Fruit fly (Drosophila melanogaster) whole organism, embryonic: ENCODE results near the gene Exo70.

Experiments used
- Adf1 ChIP-seq: fragments of 200-800 bp; sonication (Bioruptor generic); IDR thresholded peaks from 2 replicates; pipeline ENCODE4 v1.3.6; 2022; ENCODE audit warnings: missing biosample characterization, missing genetic modification characterization
- CG10366 ChIP-seq: fragments of 200-800 bp; sonication (Bioruptor generic); IDR thresholded peaks from 2 replicates; pipeline ENCODE4 v1.3.6; 2022; ENCODE audit warnings: missing biosample characterization, missing genetic modification characterization
- CG12769 ChIP-seq: fragments of 200-800 bp; sonication (Bioruptor generic); optimal IDR thresholded peaks from 2 replicates; lab custom pipeline; 2019; ENCODE audit warnings: missing biosample characterization, mild to moderate bottlenecking, missing genetic modification characterization, moderate library complexity
- CG14441 ChIP-seq: fragments of 200-800 bp; sonication (Bioruptor generic); IDR thresholded peaks from 2 replicates; pipeline ENCODE4 v1.3.6; 2022; ENCODE audit warnings: missing biosample characterization, missing genetic modification characterization
- CG17361 ChIP-seq: fragments of 200-800 bp; sonication (Bioruptor generic); IDR thresholded peaks from 3 replicates; pipeline ENCODE4 v1.3.6; 2022; ENCODE audit warnings: missing biosample characterization, missing genetic modification characterization
- CG18262 ChIP-seq: fragments of 200-800 bp; optimal IDR thresholded peaks from 3 replicates; lab custom pipeline; 2019; ENCODE audit warnings: missing biosample characterization, mild to moderate bottlenecking, missing genetic modification characterization, moderate library complexity
- CG18476 ChIP-seq: fragments of 200-800 bp; sonication (Bioruptor generic); optimal IDR thresholded peaks from 2 replicates; lab custom pipeline; 2016; ENCODE audit warnings: missing biosample characterization, mild to moderate bottlenecking, missing genetic modification characterization
- CG18599 ChIP-seq: fragments of 200-800 bp; sonication (Bioruptor generic); optimal IDR thresholded peaks from 3 replicates; lab custom pipeline; 2017; ENCODE audit warnings: missing biosample characterization, missing genetic modification characterization, mild to moderate bottlenecking, moderate library complexity, missing genetic modification reagents
- CG2199 ChIP-seq: fragments of 200-800 bp; sonication (Bioruptor generic); IDR thresholded peaks from 3 replicates; pipeline ENCODE4 v1.3.6; 2022; ENCODE audit warnings: missing biosample characterization, missing genetic modification characterization
- CG32767 ChIP-seq: fragments of 200-800 bp; sonication (Bioruptor generic); IDR thresholded peaks from 2 replicates; pipeline ENCODE4 v1.3.6; 2022; ENCODE audit warnings: missing biosample characterization, missing genetic modification characterization
- CG3726 ChIP-seq: fragments of 200-800 bp; sonication (Bioruptor generic); IDR thresholded peaks from 3 replicates; pipeline ENCODE4, ENCODE4 v1.3.6; 2022; ENCODE audit warnings: missing biosample characterization, missing genetic modification characterization
- CG4360 ChIP-seq: fragments of 200-800 bp; sonication (Bioruptor generic); IDR thresholded peaks from 2 replicates; pipeline ENCODE4 v1.3.6; 2022; ENCODE audit warnings: missing biosample characterization, missing genetic modification characterization
- CG7745 ChIP-seq: fragments of 200-800 bp; sonication (Bioruptor generic); optimal IDR thresholded peaks from 2 replicates; lab custom pipeline; 2018; ENCODE audit warnings: missing biosample characterization, mild to moderate bottlenecking, missing genetic modification characterization, moderate library complexity
- CG7839 ChIP-seq: fragments of 200-800 bp; sonication (Bioruptor generic); optimal IDR thresholded peaks from 3 replicates; lab custom pipeline; 2018; ENCODE audit warnings: missing biosample characterization, mild to moderate bottlenecking, missing genetic modification characterization, moderate library complexity
- CG9215 ChIP-seq: fragments of 200-800 bp; sonication (Bioruptor generic); IDR thresholded peaks from 2 replicates; pipeline ENCODE4 v1.3.6; 2022; ENCODE audit warnings: missing biosample characterization, missing genetic modification characterization
- CkIIα-i1 ChIP-seq: fragments of 200-800 bp; sonication (Bioruptor generic); IDR thresholded peaks from 2 replicates; pipeline ENCODE4 v1.3.6; 2022; ENCODE audit warnings: missing biosample characterization, missing genetic modification characterization
- D19B ChIP-seq: fragments of 200-800 bp; sonication (Bioruptor generic); optimal IDR thresholded peaks from 2 replicates; lab custom pipeline; 2017; ENCODE audit warnings: missing biosample characterization, mild to moderate bottlenecking, missing genetic modification characterization
- Deaf1 ChIP-seq: fragments of 200-800 bp; optimal IDR thresholded peaks from 3 replicates; lab custom pipeline; 2019; ENCODE audit warnings: missing biosample characterization, mild to moderate bottlenecking, missing genetic modification characterization, moderate library complexity
- Hey ChIP-seq: fragments of 200-800 bp; sonication (Bioruptor generic); optimal IDR thresholded peaks from 3 replicates; lab custom pipeline; 2018; ENCODE audit warnings: missing biosample characterization, mild to moderate bottlenecking, missing genetic modification characterization
- Kr ChIP-seq: fragments of 200-800 bp; sonication (Bioruptor generic); optimal IDR thresholded peaks from 2 replicates; lab custom pipeline; 2017; ENCODE audit warnings: missing biosample characterization, mild to moderate bottlenecking, missing genetic modification characterization
- MBD-R2 ChIP-seq: fragments of 200-800 bp; sonication (Bioruptor generic); IDR thresholded peaks from 2 replicates; pipeline ENCODE4 v1.3.6; 2022; ENCODE audit warnings: missing biosample characterization, missing genetic modification characterization
- Max ChIP-seq: fragments of 200-800 bp; sonication (Bioruptor generic); optimal IDR thresholded peaks from 2 replicates; lab custom pipeline; 2016; ENCODE audit warnings: missing biosample characterization, mild to moderate bottlenecking, missing genetic modification characterization
- Med ChIP-seq: fragments of 200-800 bp; sonication (Bioruptor generic); peaks from one replicate; lab custom pipeline; 2016; ENCODE audit warnings: missing biosample characterization, missing genetic modification characterization, mild to moderate bottlenecking, inconsistent platforms, moderate library complexity
- Mrtf ChIP-seq: fragments of 200-800 bp; sonication (Bioruptor generic); IDR thresholded peaks from 3 replicates; pipeline ENCODE4 v1.3.6; 2022; ENCODE audit warnings: missing biosample characterization, missing genetic modification characterization
- Sry-β ChIP-seq: fragments of 200-800 bp; sonication (Bioruptor generic); optimal IDR thresholded peaks from 2 replicates; lab custom pipeline; 2018; ENCODE audit warnings: missing biosample characterization, mild to moderate bottlenecking, missing genetic modification characterization, moderate library complexity
- Vsx1 ChIP-seq: fragments of 200-800 bp; sonication (Bioruptor generic); optimal IDR thresholded peaks from 2 replicates; lab custom pipeline; 2017; ENCODE audit warnings: missing biosample characterization, mild to moderate bottlenecking, missing genetic modification characterization, missing genetic modification reagents
- az2 ChIP-seq: fragments of 200-800 bp; sonication (Bioruptor generic); optimal IDR thresholded peaks from 3 replicates; lab custom pipeline; 2016; ENCODE audit warnings: missing biosample characterization, missing genetic modification characterization
- chinmo ChIP-seq: fragments of 200-800 bp; sonication (Bioruptor generic); IDR thresholded peaks from 4 replicates; pipeline ENCODE4 v1.3.6; 2022; ENCODE audit warnings: missing biosample characterization, missing genetic modification characterization; ENCODE audit not compliant: partially characterized antibody
- exex ChIP-seq: fragments of 200-800 bp; sonication (Bioruptor generic); optimal IDR thresholded peaks from 4 replicates; lab custom pipeline; 2018; ENCODE audit warnings: missing biosample characterization, mild to moderate bottlenecking, missing genetic modification characterization, moderate library complexity
- grn ChIP-seq: fragments of 200-800 bp; sonication (Bioruptor generic); optimal IDR thresholded peaks from 3 replicates; lab custom pipeline; 2017; ENCODE audit warnings: missing biosample characterization, missing genetic modification characterization
- hkb ChIP-seq, 2 experiments: fragments of 200-800 bp in 1 of 2; fragments of >200 bp in 1 of 2; sonication (Bioruptor generic) in 1 of 2; IDR thresholded peaks in 1 of 2; optimal IDR thresholded peaks in 1 of 2; 2 replicates each; pipeline versions ENCODE4 v1.3.6 to Lab custom; 2017 to 2022; ENCODE audit warnings: missing biosample characterization in 1 of 2, missing genetic modification characterization in 1 of 2
- lov ChIP-seq, 2 experiments: fragments of 200-800 bp in 1 of 2; fragments of >200 bp in 1 of 2; sonication (Bioruptor generic) in 1 of 2; IDR thresholded peaks in 1 of 2; optimal IDR thresholded peaks in 1 of 2; 2 replicates in 1 of 2; 3 replicates in 1 of 2; pipeline versions ENCODE4 v1.3.6 to Lab custom; 2017 to 2022; ENCODE audit warnings: missing biosample characterization in 1 of 2, missing genetic modification characterization in 1 of 2
- oc ChIP-seq: fragments of 200-800 bp; sonication (Bioruptor generic); optimal IDR thresholded peaks from 2 replicates; lab custom pipeline; 2018; ENCODE audit warnings: missing biosample characterization, mild to moderate bottlenecking, missing genetic modification characterization, moderate library complexity
- pros ChIP-seq: fragments of 200-800 bp; sonication (Bioruptor generic); optimal IDR thresholded peaks from 3 replicates; lab custom pipeline; 2019; ENCODE audit warnings: missing biosample characterization, mild to moderate bottlenecking, missing genetic modification characterization, moderate library complexity
- sd ChIP-seq: fragments of 200-800 bp; sonication (Bioruptor generic); optimal IDR thresholded peaks from 3 replicates; lab custom pipeline; 2018; ENCODE audit warnings: missing biosample characterization, mild to moderate bottlenecking, missing genetic modification characterization, moderate library complexity
- sug ChIP-seq: fragments of 200-800 bp; optimal IDR thresholded peaks from 2 replicates; lab custom pipeline; 2019; ENCODE audit warnings: missing biosample characterization, mild to moderate bottlenecking, missing genetic modification characterization, moderate library complexity
- tna ChIP-seq: fragments of 200-800 bp; sonication (Bioruptor generic); IDR thresholded peaks from 2 replicates; pipeline ENCODE4 v1.3.6; 2022; ENCODE audit warnings: missing biosample characterization, missing genetic modification characterization; ENCODE audit not compliant: partially characterized antibody
- twi ChIP-seq: fragments of 200-800 bp; optimal IDR thresholded peaks from 2 replicates; lab custom pipeline; 2019; ENCODE audit warnings: missing biosample characterization, mild to moderate bottlenecking, missing genetic modification characterization, moderate library complexity

Exo70 gene

DNA sequence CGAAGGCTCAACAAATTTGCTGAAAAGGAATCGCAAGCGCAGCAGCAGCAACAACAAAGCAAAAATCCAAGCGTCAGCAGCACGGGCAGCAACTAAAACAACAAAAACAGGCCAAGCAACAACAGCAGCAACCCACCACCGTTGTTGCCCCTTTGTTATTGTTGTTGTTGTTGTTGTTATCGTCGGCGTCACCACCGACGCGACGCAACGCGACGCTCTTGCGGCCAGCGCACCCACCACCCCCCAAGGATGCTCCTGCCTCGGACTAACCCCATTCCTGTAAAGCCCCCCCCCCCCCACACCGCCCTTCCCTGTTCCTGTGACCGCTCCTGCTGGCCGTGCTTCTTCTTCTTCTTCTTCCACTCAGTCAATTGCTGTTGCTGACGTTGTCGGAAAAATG lies 39.1 kb downstream of the Exo70 start (continued):
- TF ChIP-seq CG10366 (GFP tag; lab: Robert Waterston, UW) (no peak), Adf1 (GFP tag; lab: Robert Waterston, UW) (peak; percentile 49; the same call in 1 of the 2 replicates), hkb (optimal IDR thresholded peaks at IDR 0.05; lab: Kevin White, UChicago) (no peak), hkb (GFP tag; IDR thresholded peaks at IDR 0.05; lab: Robert Waterston, UW) (peak; percentile 18; the same call in 1 of the 2 replicates), CkIIα-i1 (no peak), Mrtf (GFP tag; lab: Robert Waterston, UW) (no peak), MBD-R2 (0 out of 2 replicates have a peak, but pooled peaks have one; percentile 20), CG32767 (0 out of 2 replicates have a peak, but pooled peaks have one; percentile 14), CG9215 (GFP tag; lab: Robert Waterston, UW) (no peak), D19B (no peak), az2 (no peak), Max (GFP tag; lab: Kevin White, UChicago) (no peak), CG18476 (GFP tag; lab: Kevin White, UChicago) (no peak), CG3726 (GFP tag; lab: Robert Waterston, UW) (no peak), CG18262 (tag; lab: Kevin White, UChicago) (no peak), Hey (tag; lab: Kevin White, UChicago) (peak; percentile 39)
- TF ChIP-seq, all 482 proteins: peak for 22

dm6 chr3L:8451966-8452620 lies 40.4 kb downstream of the Exo70 start:
- TF ChIP-seq Sry-β (GFP tag; lab: Kevin White, UChicago): no peak
- TF ChIP-seq CG17361 (GFP tag; lab: Robert Waterston, UW): no peak
- peak; percentile 93 for TF ChIP-seq grn (GFP tag; lab: Kevin White, UChicago)
- TF ChIP-seq twi (tag; lab: Kevin White, UChicago): peak; percentile 38
- TF ChIP-seq sd (tag; lab: Kevin White, UChicago): peak; percentile 63
- TF ChIP-seq Hey (tag; lab: Kevin White, UChicago): peak; percentile 94
- TF ChIP-seq CG18599 (GFP tag; lab: Kevin White, UChicago): peak; percentile 1
- peak; percentile 9 for TF ChIP-seq oc (tag; lab: Kevin White, UChicago)
- peak; percentile 4 for TF ChIP-seq Deaf1 (tag; lab: Kevin White, UChicago)
- no peak for TF ChIP-seq CG14441 (GFP tag; lab: Robert Waterston, UW)
- peak; percentile 54 for TF ChIP-seq pros
- TF ChIP-seq CG2199: 0 out of 3 replicates have a peak, but pooled peaks have one; percentile 47
- TF ChIP-seq Kr (GFP tag; lab: Kevin White, UChicago): peak; percentile 41
- TF ChIP-seq CG7745 (tag; lab: Kevin White, UChicago): peak; percentile 71
- peak; percentile 90 for TF ChIP-seq Vsx1
- peak; percentile 17 for TF ChIP-seq Med (GFP tag; lab: Kevin White, UChicago)
- TF ChIP-seq lov (optimal IDR thresholded peaks at IDR 0.05; lab: Kevin White, UChicago): no peak
- TF ChIP-seq lov (GFP tag; IDR thresholded peaks at IDR 0.05; lab: Robert Waterston, UW): 0 out of 3 replicates have a peak, but pooled peaks have one; percentile 44
- peak; percentile 14; the same call in 1 of the 4 replicates for TF ChIP-seq chinmo
- no peak for TF ChIP-seq CG7839 (tag; lab: Kevin White, UChicago)
- peak; percentile 1 for TF ChIP-seq CG12769
- peak; percentile 4; the same call in 1 of the 2 replicates for TF ChIP-seq CG4360 (GFP tag; lab: Robert Waterston, UW)
- no peak for TF ChIP-seq tna
- peak; percentile 89 for TF ChIP-seq exex
- TF ChIP-seq sug (tag; lab: Kevin White, UChicago): peak; percentile 61
